Fruit fly (Drosophila melanogaster) S2 (cell line): ENCODE measurements around the gene CG2104.

Experiments
- CG8478 ChIP-seq: fragments of >200 bp; optimal IDR thresholded peaks from 2 replicates; lab custom pipeline; 2018
- CTCF ChIP-seq, 2 experiments: fragments of >200 bp; optimal IDR thresholded peaks; 2 replicates each; lab custom pipeline; 2018

The CG2104 gene

DNA sequence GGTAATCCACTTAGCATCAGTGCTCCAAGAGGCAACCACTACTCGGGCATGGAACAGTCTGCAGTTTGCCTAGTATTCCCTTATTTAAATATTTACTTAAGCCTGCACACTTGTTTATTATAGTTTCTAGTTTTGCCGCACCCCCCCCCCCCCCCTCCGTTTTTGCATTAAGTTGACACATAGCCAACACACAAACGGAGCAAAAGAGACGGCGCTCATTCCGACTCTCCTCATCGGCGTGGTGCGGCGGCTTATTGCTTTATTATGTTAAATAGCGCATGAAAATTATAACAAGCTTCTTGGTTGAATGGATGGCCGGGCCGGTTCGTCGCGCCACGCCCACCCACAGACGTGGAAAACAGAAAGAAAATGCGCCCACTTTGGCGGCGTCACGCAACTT, 3.5 kb downstream of the CG2104 start:
- TF ChIP-seq CTCF (optimal IDR thresholded peaks at IDR 0.05; lab: Kevin White, UChicago) (no peak), CG8478 (lab: Kevin White, UChicago) (no peak)

DNA sequence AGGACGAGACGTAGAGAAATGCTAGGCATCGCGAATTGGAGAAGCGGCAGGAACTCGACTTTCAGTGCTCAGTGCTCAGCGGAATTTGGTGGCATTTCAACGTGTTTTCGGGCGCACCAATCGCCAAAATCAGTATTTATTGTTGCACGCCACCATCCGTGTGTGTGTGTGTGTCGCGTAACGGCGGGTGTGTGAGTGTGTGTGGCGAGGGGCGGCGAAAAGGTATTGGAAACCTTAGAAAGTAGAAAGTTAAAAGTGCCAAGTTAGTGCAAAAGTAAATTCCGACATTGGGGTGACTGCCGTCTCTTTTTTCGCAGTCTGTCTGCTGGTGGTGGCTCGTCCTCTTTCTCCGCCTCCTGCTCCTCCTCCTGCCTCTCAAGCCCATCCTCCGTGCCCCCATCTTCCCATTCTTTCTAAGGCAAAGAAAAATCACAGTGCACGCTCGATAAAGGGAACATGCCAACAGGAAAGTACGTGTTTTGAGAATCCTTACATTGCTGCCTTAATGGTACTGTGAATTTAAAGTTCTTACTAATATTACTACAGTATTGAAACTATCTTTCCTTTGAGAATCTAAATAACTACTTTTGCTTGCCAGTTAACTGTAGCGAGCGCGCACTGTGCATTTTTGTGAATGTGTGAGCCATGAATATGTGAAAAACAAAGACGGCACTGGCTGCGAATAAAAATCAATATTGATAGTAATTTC, 6.9 kb downstream of the CG2104 start:
- TF ChIP-seq CG8478 (lab: Kevin White, UChicago) (no peak), CTCF (optimal IDR thresholded peaks at IDR 0.05; lab: Kevin White, UChicago) (no peak)

DNA sequence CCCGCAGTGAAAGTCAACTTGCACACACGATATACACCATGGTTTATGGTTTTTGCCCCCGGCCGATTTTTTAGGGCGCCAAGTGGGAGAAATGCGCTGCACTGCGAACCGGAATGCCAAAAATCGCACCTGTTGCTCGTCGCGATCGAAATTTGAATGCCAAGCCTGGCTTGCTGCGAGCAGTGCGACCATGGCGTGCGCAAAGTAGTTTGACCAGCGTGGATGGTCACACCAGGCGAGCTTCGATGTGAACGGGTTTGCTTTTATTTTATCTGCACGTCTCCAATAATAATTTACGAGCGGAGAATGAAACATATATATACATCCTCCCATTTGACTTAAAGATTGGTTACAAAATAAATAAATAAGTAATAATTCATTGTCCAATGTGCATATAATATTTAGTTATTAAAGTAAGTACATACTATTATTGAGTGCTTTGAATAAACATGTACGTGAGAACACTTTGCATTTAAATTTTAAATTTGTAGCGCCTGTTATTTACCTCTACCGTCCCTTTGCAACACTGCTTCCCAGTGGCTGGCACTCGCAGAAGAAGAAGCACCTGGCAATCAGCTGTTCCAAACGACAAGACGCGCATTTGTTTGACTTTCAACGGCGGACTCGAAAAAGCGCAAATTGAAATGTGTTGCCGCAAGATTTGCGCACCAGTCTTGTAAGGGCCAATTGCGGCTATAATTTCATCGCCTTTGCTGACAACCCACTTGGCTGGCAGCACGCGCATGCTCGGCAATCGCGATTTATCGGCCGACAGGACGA, 7.6 kb downstream of the CG2104 start, which contains the start of the genes Rab23 and plx:
Gene Rab23 (minus strand): TSS at position 166 of the 780 bp plus-strand sequence.
Gene plx (plus strand): TSS at position 587 of the 780 bp plus-strand sequence.
- peak in 1 of 2 experiments; percentile 27 for TF ChIP-seq CTCF (optimal IDR thresholded peaks at IDR 0.05; lab: Kevin White, UChicago)
- TF ChIP-seq CG8478 (lab: Kevin White, UChicago): no peak

DNA sequence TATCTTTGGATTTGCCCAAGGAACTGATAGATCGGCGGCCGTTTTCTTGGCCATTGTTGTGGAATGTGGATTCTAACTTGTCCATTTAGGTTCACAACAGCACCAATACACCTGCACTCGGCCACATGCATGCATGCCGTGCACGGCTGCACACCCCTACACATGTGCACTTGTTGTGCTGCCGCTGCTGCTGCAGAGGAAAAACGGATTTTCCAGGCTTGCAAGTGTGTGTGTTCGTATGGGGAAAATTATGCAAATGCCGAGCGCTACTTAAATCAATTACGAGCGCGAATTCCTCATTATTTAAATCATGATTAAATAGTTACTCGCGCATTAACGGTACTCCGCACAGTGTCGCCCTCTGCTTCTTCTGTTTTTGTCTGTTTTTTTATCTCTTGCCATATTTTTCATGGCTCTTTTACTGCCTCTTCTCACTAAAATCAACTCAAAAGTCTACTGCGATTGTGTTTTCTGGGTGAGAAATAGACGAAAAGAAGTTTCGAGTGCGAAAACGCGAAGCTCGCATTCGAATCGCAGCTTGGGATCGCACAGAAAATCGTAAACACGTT, 8.5 kb downstream of the CG2104 start:
- TF ChIP-seq CG8478 (lab: Kevin White, UChicago): no peak
- no peak for TF ChIP-seq CTCF (optimal IDR thresholded peaks at IDR 0.05; lab: Kevin White, UChicago)

DNA sequence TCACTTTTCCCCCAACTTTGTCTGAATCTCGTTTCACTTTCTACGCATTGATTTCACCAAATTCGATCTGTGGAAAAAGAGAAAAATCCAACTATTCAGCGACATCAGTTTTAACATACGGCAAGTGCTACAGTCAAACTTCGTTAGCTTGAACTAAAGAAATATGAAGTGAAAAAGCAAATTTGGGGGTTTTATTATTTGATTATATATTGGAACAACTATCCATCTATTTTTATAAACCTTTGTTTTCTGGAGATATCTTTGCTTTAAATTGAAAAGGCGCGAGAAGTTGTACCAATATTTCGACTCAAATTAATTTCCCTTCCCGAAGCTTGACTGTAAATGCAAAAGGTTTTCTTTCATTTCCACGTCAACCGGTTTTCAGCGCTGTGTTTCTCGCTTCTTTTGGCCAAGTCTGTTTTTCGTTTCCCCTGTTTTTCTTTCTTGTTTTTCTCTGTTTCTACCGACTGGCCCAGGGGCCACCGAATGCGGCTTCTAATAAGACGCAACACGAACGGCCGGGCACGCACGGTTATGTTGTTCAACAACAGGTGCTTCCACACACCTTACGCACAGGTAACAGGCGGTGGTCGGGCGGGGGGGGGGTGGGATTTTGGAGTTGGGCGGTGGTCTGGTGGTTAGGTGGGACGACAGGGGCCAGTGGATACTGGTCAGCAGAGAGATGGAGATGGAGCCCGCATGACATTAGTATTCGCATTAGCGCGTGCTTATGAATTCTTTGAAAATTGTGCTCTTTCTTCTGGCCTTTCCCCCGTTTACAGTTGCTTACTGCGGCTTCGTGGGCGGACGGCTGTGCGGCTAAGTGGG, 10.0 kb downstream of the CG2104 start:
- TF ChIP-seq CG8478 (lab: Kevin White, UChicago) (no peak), CTCF (optimal IDR thresholded peaks at IDR 0.05; lab: Kevin White, UChicago) (no peak)

DNA sequence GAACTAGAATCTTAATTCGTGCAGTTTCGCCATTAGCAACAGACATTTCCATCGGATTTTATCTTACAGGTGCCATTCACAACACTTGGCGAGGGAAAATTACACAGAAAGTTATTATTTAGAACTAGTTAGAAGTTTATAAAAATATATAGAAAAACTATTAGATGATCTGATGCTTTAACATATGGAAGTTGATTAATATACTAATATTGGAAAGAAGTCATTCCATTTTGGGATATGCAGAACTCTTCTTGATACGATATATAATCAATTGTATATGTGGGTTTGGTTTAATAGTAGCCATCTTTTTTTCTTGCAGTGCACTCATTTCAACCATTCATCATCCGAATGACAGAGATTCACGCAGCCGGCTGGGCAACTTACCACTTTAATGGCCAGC, 10.8 kb downstream of the CG2104 start:
- TF ChIP-seq CG8478 (lab: Kevin White, UChicago): no peak
- no peak for TF ChIP-seq CTCF (optimal IDR thresholded peaks at IDR 0.05; lab: Kevin White, UChicago)

DNA sequence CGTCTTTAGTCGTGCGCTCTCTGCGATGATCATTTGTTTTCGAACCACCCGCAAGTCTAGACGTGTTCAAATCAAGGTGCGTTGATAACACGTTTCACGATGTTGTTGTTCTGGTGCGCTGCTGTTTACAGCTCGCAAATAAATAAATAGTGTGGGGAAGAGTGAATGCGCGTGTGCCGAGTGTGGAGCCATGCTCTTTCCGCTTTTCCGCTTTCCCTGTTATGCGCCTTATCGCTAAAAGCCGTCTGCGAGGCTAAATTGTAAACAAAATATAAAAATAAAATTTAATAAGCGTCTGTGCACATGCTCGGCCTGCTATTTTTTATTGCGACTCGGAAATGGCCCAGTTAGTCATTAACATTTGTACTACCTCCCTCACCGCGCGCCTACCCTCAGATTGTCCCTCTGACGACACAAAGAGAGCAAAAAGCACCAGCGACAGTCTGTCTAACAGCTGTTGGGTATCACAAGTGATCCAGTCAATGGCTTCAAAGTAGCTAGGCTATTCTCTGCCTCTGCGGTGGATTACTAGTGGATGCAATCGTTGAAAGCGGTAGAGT, 20.3 kb downstream of the CG2104 start:
- TF ChIP-seq CG8478 (lab: Kevin White, UChicago): no peak
- TF ChIP-seq CTCF (optimal IDR thresholded peaks at IDR 0.05; lab: Kevin White, UChicago): no peak

DNA sequence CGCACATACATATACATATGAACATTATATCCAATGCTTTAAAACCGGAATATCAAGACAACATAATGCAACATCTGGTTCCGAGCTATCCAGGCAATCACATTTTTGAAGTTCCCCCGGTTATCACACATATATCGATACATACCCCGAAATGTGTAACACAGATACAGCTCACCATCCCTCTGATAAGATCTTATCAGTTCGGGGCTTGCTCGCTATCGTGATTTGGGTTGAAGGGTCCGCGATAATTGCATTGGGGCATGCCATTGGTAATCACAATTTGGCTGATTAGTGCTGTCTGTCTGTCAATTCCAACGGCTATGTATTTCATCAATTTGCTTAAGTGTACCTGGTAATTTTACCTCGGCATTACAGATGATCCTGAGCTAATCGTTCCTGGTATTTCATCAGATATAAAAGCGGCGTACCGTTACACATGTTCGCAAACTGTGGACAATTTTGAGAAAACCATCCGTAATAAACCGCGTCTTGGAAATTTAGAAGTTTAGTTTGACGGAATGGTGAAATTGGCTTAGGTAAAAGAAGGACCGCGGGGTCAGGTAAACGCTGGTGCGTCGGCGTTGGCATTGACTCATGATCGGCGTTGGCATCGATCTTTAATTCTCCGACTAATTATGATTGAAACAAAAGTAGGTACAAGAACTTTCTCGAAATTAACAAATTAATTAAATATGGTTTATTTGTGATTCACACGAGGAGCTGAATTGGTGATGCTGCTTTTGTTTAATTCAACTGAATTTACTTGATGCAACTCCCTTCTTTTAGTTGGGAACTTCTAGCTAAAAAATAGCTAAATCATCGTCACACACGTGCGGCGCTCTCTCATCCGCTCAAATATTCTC, 21.1 kb downstream of the CG2104 start:
- TF ChIP-seq CG8478 (lab: Kevin White, UChicago): no peak
- no peak for TF ChIP-seq CTCF (optimal IDR thresholded peaks at IDR 0.05; lab: Kevin White, UChicago)

DNA sequence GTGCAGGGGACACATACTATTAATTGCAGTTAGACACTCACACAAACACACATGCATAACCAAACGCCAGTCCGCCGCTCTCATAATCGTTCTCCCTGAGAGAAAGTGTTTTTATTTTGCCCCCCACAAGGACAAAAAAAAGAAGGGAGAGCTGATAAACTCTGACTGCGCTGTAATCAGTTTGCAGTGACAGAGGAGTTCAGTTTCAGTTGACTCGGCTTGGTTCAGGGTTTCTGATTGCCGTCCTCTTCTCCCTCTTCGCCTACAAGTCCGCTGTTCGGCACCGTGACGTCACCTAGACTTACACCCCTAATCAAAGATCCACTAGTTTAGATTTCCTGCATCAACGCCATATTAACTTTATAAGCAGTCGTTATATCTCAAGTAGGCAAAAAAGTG, 21.8 kb downstream of the CG2104 start:
- no peak for TF ChIP-seq CG8478 (lab: Kevin White, UChicago)
- TF ChIP-seq CTCF (optimal IDR thresholded peaks at IDR 0.05; lab: Kevin White, UChicago): no peak

DNA sequence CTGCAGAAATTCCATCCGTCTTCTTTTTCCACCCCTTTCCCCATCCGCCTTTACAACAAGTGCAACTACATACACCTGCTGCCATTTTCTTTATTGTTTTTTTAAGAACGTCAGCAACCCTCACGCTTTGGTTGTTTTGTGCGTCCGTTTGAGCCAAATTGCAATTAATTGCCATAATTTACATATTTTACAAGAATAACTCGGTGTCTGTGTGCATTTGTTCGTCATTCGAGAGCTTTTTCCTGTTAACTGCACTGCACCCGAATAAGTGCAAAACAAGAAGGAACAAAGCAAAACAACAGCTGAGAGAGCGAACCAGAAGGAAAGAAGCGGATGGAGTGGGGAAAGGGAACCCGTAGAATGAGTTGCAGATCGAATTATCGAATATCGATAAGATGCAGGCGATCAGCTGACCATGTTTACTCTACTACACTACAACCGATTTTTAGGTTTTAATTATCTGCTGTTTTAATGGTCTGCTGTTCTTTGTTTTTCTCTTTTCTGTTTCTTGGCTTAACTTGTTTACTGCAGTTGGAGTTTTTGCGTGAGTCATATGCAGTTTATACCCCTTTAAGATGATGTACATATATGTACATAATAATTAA, 22.3 kb downstream of the CG2104 start:
- no peak for TF ChIP-seq CTCF (optimal IDR thresholded peaks at IDR 0.05; lab: Kevin White, UChicago)
- no peak for TF ChIP-seq CG8478 (lab: Kevin White, UChicago)

DNA sequence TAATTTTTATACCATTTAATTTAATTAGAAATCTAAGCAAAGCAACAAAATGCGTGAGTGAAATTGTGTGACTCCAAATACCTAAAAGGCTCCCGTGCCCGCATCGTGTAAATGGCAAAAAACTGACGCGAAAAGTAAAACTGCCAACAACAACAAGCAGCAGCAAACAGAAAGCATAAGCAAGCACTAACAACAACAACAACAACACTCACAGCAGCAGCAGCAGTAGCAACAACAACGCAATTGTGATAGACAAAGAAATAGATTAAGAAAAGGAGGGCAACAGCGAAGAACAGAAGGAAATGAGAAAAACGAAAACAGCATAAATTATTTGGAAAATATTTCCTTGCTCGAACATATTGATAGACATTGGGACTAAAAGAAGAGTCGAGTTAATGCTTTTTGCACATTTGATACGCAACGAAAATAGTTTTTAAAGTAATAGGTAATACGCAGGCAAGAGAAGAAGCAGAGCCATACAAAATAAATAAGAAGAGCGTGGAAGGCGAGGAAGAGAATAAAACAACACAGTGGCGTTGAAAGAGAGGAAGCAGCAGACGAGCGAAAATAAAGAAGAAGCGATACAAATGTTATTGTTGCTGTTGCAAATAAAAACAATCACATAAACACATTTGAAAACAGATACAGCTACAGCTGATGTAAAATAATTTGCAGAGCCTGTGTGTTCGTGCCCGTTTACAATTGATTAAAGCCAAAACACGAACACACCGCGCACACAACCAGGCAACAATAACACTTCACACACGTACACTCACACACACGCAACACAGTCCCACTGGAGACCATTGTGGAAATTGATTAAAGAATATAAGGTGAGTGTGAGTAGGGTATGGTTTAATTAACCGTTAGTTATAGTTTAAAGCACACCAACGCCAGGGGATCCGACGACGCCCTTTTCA, 23.1 kb downstream of the CG2104 start:
- TF ChIP-seq CG8478 (lab: Kevin White, UChicago): no peak
- TF ChIP-seq CTCF (optimal IDR thresholded peaks at IDR 0.05; lab: Kevin White, UChicago): no peak
